Fruit fly (Drosophila melanogaster) whole organism, embryonic: Measurements from ENCODE around the gene SdhC.

Source experiments
- Blimp-1 ChIP-seq: fragments of 200-800 bp; sonication (Bioruptor generic); optimal IDR thresholded peaks from 3 replicates; lab custom pipeline; 2018; ENCODE audit warnings: missing biosample characterization, missing genetic modification characterization, mild to moderate bottlenecking, moderate library complexity, missing genetic modification reagents
- CG10209 ChIP-seq: fragments of 200-800 bp; sonication (Bioruptor generic); optimal IDR thresholded peaks from 3 replicates; lab custom pipeline; 2017; ENCODE audit warnings: missing biosample characterization, mild to moderate bottlenecking, missing genetic modification characterization, missing genetic modification reagents
- CG10431 ChIP-seq: fragments of 200-800 bp; sonication (Bioruptor generic); optimal IDR thresholded peaks from 3 replicates; lab custom pipeline; 2018; ENCODE audit warnings: missing biosample characterization, mild to moderate bottlenecking, missing genetic modification characterization
- CG11560 ChIP-seq: fragments of 200-800 bp; sonication (Bioruptor generic); IDR thresholded peaks from 3 replicates; pipeline ENCODE4 v1.3.6; 2022; ENCODE audit warnings: missing biosample characterization, missing genetic modification characterization
- CG1233 ChIP-seq: fragments of 200-800 bp; sonication (Bioruptor generic); optimal IDR thresholded peaks from 4 replicates; lab custom pipeline; 2018; ENCODE audit warnings: missing biosample characterization, mild to moderate bottlenecking, missing genetic modification characterization
- CG12391 ChIP-seq: fragments of 200-800 bp; sonication (Bioruptor generic); optimal IDR thresholded peaks from 3 replicates; lab custom pipeline; 2018; ENCODE audit warnings: missing biosample characterization, mild to moderate bottlenecking, missing genetic modification characterization, moderate library complexity
- CG12769 ChIP-seq: fragments of 200-800 bp; sonication (Bioruptor generic); optimal IDR thresholded peaks from 2 replicates; lab custom pipeline; 2019; ENCODE audit warnings: missing biosample characterization, mild to moderate bottlenecking, missing genetic modification characterization, moderate library complexity
- CG14441 ChIP-seq: fragments of 200-800 bp; sonication (Bioruptor generic); IDR thresholded peaks from 2 replicates; pipeline ENCODE4 v1.3.6; 2022; ENCODE audit warnings: missing biosample characterization, missing genetic modification characterization
- CG14667 ChIP-seq: fragments of 200-800 bp; sonication (Bioruptor generic); IDR thresholded peaks from 2 replicates; pipeline ENCODE4 v1.3.6; 2022; ENCODE audit warnings: missing biosample characterization, missing genetic modification characterization
- CG14860 ChIP-seq: fragments of 200-800 bp; sonication (Bioruptor generic); IDR thresholded peaks from 3 replicates; pipeline ENCODE4 v1.3.6; 2022; ENCODE audit warnings: missing biosample characterization, missing genetic modification characterization; ENCODE audit not compliant: partially characterized antibody
- CG17361 ChIP-seq: fragments of 200-800 bp; sonication (Bioruptor generic); IDR thresholded peaks from 3 replicates; pipeline ENCODE4 v1.3.6; 2022; ENCODE audit warnings: missing biosample characterization, missing genetic modification characterization
- CG1792 ChIP-seq: fragments of 200-800 bp; sonication (Bioruptor generic); optimal IDR thresholded peaks from 2 replicates; lab custom pipeline; 2016; ENCODE audit warnings: missing biosample characterization, missing genetic modification characterization
- CG2120 ChIP-seq: fragments of 200-800 bp; sonication (Bioruptor generic); optimal IDR thresholded peaks from 3 replicates; lab custom pipeline; 2016; ENCODE audit warnings: missing biosample characterization, missing genetic modification characterization
- CG4328 ChIP-seq: fragments of 200-800 bp; sonication (Bioruptor generic); optimal IDR thresholded peaks from 3 replicates; lab custom pipeline; 2017; ENCODE audit warnings: missing biosample characterization, missing genetic modification reagents, missing genetic modification characterization
- CG4424 ChIP-seq: fragments of 200-800 bp; sonication (Bioruptor generic); optimal IDR thresholded peaks from 3 replicates; lab custom pipeline; 2016; ENCODE audit warnings: missing biosample characterization, missing genetic modification characterization
- CG7745 ChIP-seq: fragments of 200-800 bp; sonication (Bioruptor generic); optimal IDR thresholded peaks from 2 replicates; lab custom pipeline; 2018; ENCODE audit warnings: missing biosample characterization, mild to moderate bottlenecking, missing genetic modification characterization, moderate library complexity
- CG7963 ChIP-seq: fragments of 200-800 bp; sonication (Bioruptor generic); IDR thresholded peaks from 3 replicates; pipeline ENCODE4 v1.3.6; 2022; ENCODE audit warnings: missing biosample characterization, missing genetic modification characterization; ENCODE audit not compliant: partially characterized antibody
- CG8924 ChIP-seq: fragments of 200-800 bp; optimal IDR thresholded peaks from 3 replicates; lab custom pipeline; 2019; ENCODE audit warnings: missing biosample characterization, mild to moderate bottlenecking, missing genetic modification characterization, moderate library complexity
- CG9215 ChIP-seq: fragments of 200-800 bp; sonication (Bioruptor generic); IDR thresholded peaks from 2 replicates; pipeline ENCODE4 v1.3.6; 2022; ENCODE audit warnings: missing biosample characterization, missing genetic modification characterization
- CrebB ChIP-seq: fragments of 200-800 bp; sonication (Bioruptor generic); optimal IDR thresholded peaks from 3 replicates; lab custom pipeline; 2018; ENCODE audit warnings: missing biosample characterization, mild to moderate bottlenecking, missing genetic modification characterization
- E2f1 ChIP-seq: fragments of 200-800 bp; sonication (Bioruptor generic); IDR thresholded peaks from 2 replicates; pipeline ENCODE4 v1.3.6; 2022; ENCODE audit warnings: missing biosample characterization, missing genetic modification characterization
- Eip74EF ChIP-seq, 2 experiments: fragments of 200-800 bp in 1 of 2; fragments of >200 bp in 1 of 2; sonication (Bioruptor generic) in 1 of 2; optimal IDR thresholded peaks; 2 replicates each; lab custom pipeline; 2017 to 2019; ENCODE audit warnings: missing biosample characterization in 2 of 2, missing genetic modification characterization in 2 of 2, mild to moderate bottlenecking in 1 of 2, moderate library complexity in 1 of 2
- H2.0 ChIP-seq: fragments of 200-800 bp; sonication (Bioruptor generic); IDR thresholded peaks from 2 replicates; pipeline ENCODE4 v1.3.6; 2022; ENCODE audit warnings: missing biosample characterization, missing genetic modification characterization
- Hr78 ChIP-seq, 2 experiments: fragments of 200-800 bp in 1 of 2; fragments of >200 bp in 1 of 2; sonication (Bioruptor generic) in 1 of 2; optimal IDR thresholded peaks; 2 replicates each; lab custom pipeline; 2017 to 2019; ENCODE audit warnings: missing biosample characterization in 2 of 2, missing genetic modification characterization in 2 of 2, mild to moderate bottlenecking in 1 of 2, moderate library complexity in 1 of 2
- Hsf ChIP-seq: fragments of 200-800 bp; sonication (Bioruptor generic); optimal IDR thresholded peaks from 3 replicates; lab custom pipeline; 2016; ENCODE audit warnings: missing biosample characterization, missing genetic modification characterization
- Kr ChIP-seq: fragments of 200-800 bp; sonication (Bioruptor generic); optimal IDR thresholded peaks from 2 replicates; lab custom pipeline; 2017; ENCODE audit warnings: missing biosample characterization, mild to moderate bottlenecking, missing genetic modification characterization
- Optix ChIP-seq: fragments of 200-800 bp; sonication (Bioruptor generic); IDR thresholded peaks from 3 replicates; pipeline ENCODE4 v1.3.6; 2022; ENCODE audit warnings: missing biosample characterization, missing genetic modification characterization
- Sin3A ChIP-seq: fragments of >200 bp; optimal IDR thresholded peaks from 2 replicates; lab custom pipeline; 2018
- Sry-β ChIP-seq: fragments of 200-800 bp; sonication (Bioruptor generic); optimal IDR thresholded peaks from 2 replicates; lab custom pipeline; 2018; ENCODE audit warnings: missing biosample characterization, mild to moderate bottlenecking, missing genetic modification characterization, moderate library complexity
- Vsx1 ChIP-seq: fragments of 200-800 bp; sonication (Bioruptor generic); optimal IDR thresholded peaks from 2 replicates; lab custom pipeline; 2017; ENCODE audit warnings: missing biosample characterization, mild to moderate bottlenecking, missing genetic modification characterization, missing genetic modification reagents
- Xrp1 ChIP-seq: fragments of 200-800 bp; sonication (Bioruptor generic); IDR thresholded peaks from 2 replicates; pipeline ENCODE4 v1.3.6; 2022; ENCODE audit warnings: missing biosample characterization, missing genetic modification characterization
- chm ChIP-seq: fragments of 200-800 bp; sonication (Bioruptor generic); IDR thresholded peaks from 2 replicates; pipeline ENCODE4 v1.3.6; 2022; ENCODE audit warnings: missing biosample characterization, missing genetic modification characterization
- chn ChIP-seq: fragments of 200-800 bp; sonication (Bioruptor generic); optimal IDR thresholded peaks from 2 replicates; lab custom pipeline; 2016; ENCODE audit warnings: missing biosample characterization, missing genetic modification characterization
- crc ChIP-seq: fragments of 200-800 bp; sonication (Bioruptor generic); optimal IDR thresholded peaks from 2 replicates; lab custom pipeline; 2016; ENCODE audit warnings: missing biosample characterization, missing genetic modification characterization
- croc ChIP-seq: fragments of 200-800 bp; sonication (Bioruptor generic); conservative IDR thresholded peaks from 3 replicates; pipeline ENCODE4 v1.3.6; 2022; ENCODE audit warnings: missing biosample characterization, missing genetic modification characterization
- crp ChIP-seq, 2 experiments: fragments of 200-800 bp; sonication (Bioruptor generic); optimal IDR thresholded peaks; 2 replicates in 1 of 2; 3 replicates in 1 of 2; lab custom pipeline; 2017; ENCODE audit warnings: missing biosample characterization in 2 of 2, missing genetic modification characterization in 2 of 2, mild to moderate bottlenecking in 1 of 2, moderate library complexity in 1 of 2
- dmrt11E ChIP-seq: fragments of 200-800 bp; sonication (Bioruptor generic); optimal IDR thresholded peaks from 3 replicates; lab custom pipeline; 2018; ENCODE audit warnings: missing biosample characterization, mild to moderate bottlenecking, missing genetic modification characterization, moderate library complexity
- exex ChIP-seq: fragments of 200-800 bp; sonication (Bioruptor generic); optimal IDR thresholded peaks from 4 replicates; lab custom pipeline; 2018; ENCODE audit warnings: missing biosample characterization, mild to moderate bottlenecking, missing genetic modification characterization, moderate library complexity
- lab ChIP-seq: fragments of 200-800 bp; sonication (Bioruptor generic); optimal IDR thresholded peaks from 3 replicates; lab custom pipeline; 2017; ENCODE audit warnings: missing biosample characterization, missing genetic modification characterization, mild to moderate bottlenecking, moderate library complexity, missing genetic modification reagents
- lilli ChIP-seq: fragments of 200-800 bp; sonication (Bioruptor generic); optimal IDR thresholded peaks from 3 replicates; lab custom pipeline; 2016; ENCODE audit warnings: missing biosample characterization, missing genetic modification characterization
- lola ChIP-seq, 3 experiments: fragments of >200 bp in 2 of 3; fragments of 200-800 bp in 1 of 3; sonication (Bioruptor generic) in 1 of 3; optimal IDR thresholded peaks; 2 replicates each; lab custom pipeline; 2017 to 2019; ENCODE audit warnings: missing biosample characterization in 3 of 3, missing genetic modification characterization in 3 of 3, mild to moderate bottlenecking in 1 of 3, moderate library complexity in 1 of 3
- mld ChIP-seq: fragments of 200-800 bp; sonication (Bioruptor generic); IDR thresholded peaks from 3 replicates; pipeline ENCODE4 v1.3.6; 2022; ENCODE audit warnings: missing biosample characterization, missing genetic modification characterization; ENCODE audit not compliant: partially characterized antibody
- oc ChIP-seq: fragments of 200-800 bp; sonication (Bioruptor generic); optimal IDR thresholded peaks from 2 replicates; lab custom pipeline; 2018; ENCODE audit warnings: missing biosample characterization, mild to moderate bottlenecking, missing genetic modification characterization, moderate library complexity
- odd ChIP-seq: fragments of 200-800 bp; sonication (Bioruptor generic); optimal IDR thresholded peaks from 2 replicates; lab custom pipeline; 2017; ENCODE audit warnings: missing biosample characterization, mild to moderate bottlenecking, missing genetic modification characterization
- psq ChIP-seq: fragments of 200-800 bp; sonication (Bioruptor generic); optimal IDR thresholded peaks from 2 replicates; lab custom pipeline; 2017; ENCODE audit warnings: missing biosample characterization, missing genetic modification characterization
- slbo ChIP-seq: fragments of 200-800 bp; sonication (Bioruptor generic); IDR thresholded peaks from 2 replicates; pipeline ENCODE4 v1.3.6; 2022; ENCODE audit warnings: missing biosample characterization, missing genetic modification characterization
- tgo ChIP-seq: fragments of 200-800 bp; sonication (Bioruptor generic); IDR thresholded peaks from 3 replicates; pipeline ENCODE4 v1.3.6; 2022; ENCODE audit warnings: missing biosample characterization, missing genetic modification characterization
- unc-4 ChIP-seq: fragments of 200-800 bp; sonication (Bioruptor generic); IDR thresholded peaks from 2 replicates; pipeline ENCODE4 v1.3.6; 2022; ENCODE audit warnings: missing biosample characterization, missing genetic modification characterization; ENCODE audit not compliant: partially characterized antibody
- zfh2 ChIP-seq: fragments of 200-800 bp; sonication (Bioruptor generic); optimal IDR thresholded peaks from 2 replicates; lab custom pipeline; 2016; ENCODE audit warnings: missing biosample characterization, missing genetic modification characterization

The SdhC gene

dm6 chr3R:11216156-11216630 lies 6.5 kb upstream of the SdhC start, which contains the start of the genes RpS25 and CG4820 (continued):
- TF ChIP-seq CrebB (tag; lab: Kevin White, UChicago), result peak; percentile 97
- TF ChIP-seq CG8924 (tag; lab: Kevin White, UChicago), result peak; percentile 87
- peak; percentile 69; the same call in 1 of the 3 replicates for TF ChIP-seq CG7963 (GFP tag; lab: Robert Waterston, UW)
- TF ChIP-seq Sry-β (GFP tag; lab: Kevin White, UChicago), result peak; percentile 69
- peak; percentile 87 for TF ChIP-seq CG10431
- TF ChIP-seq CG9215 (GFP tag; lab: Robert Waterston, UW), result peak; percentile 65
- peak; percentile 90 for TF ChIP-seq Vsx1
- peak; percentile 77 for TF ChIP-seq CG14860 (GFP tag; lab: Robert Waterston, UW)
- peak; percentile 48; the same call in 1 of the 2 replicates for TF ChIP-seq Xrp1 (GFP tag; lab: Robert Waterston, UW)
- TF ChIP-seq zfh2, result peak; percentile 70
- TF ChIP-seq crp (GFP tag; optimal IDR thresholded peaks at IDR 0.05; lab: Kevin White, UChicago), result peak in 1 of 2 experiments; percentile 66
- peak; percentile 85 for TF ChIP-seq dmrt11E
- TF ChIP-seq Sin3A (lab: Kevin White, UChicago), result peak; percentile 96
- TF ChIP-seq CG7745 (tag; lab: Kevin White, UChicago), result peak; percentile 39
- peak in 1 of 2 experiments; percentile 27 for TF ChIP-seq Hr78 (GFP tag; optimal IDR thresholded peaks at IDR 0.05; lab: Kevin White, UChicago)
- TF ChIP-seq croc (GFP tag; lab: Robert Waterston, UW), result peak; percentile 77
- TF ChIP-seq mld (GFP tag; lab: Robert Waterston, UW), result peak; percentile 65; the same call in 1 of the 3 replicates
- peak in 1 of 2 experiments; percentile 84 for TF ChIP-seq Eip74EF (GFP tag; optimal IDR thresholded peaks at IDR 0.05; lab: Kevin White, UChicago)
- peak; percentile 72 for TF ChIP-seq chn (GFP tag; lab: Kevin White, UChicago)
- TF ChIP-seq psq, result peak; percentile 75
- TF ChIP-seq Optix (GFP tag; lab: Robert Waterston, UW), result peak; percentile 81
- TF ChIP-seq CG1233 (GFP tag; lab: Kevin White, UChicago), result peak; percentile 94
- TF ChIP-seq H2.0, result peak; percentile 84
- peak; percentile 94 for TF ChIP-seq odd (GFP tag; lab: Kevin White, UChicago)
- TF ChIP-seq CG17361 (GFP tag; lab: Robert Waterston, UW), result peak; percentile 88
- peak; percentile 78 for TF ChIP-seq E2f1 (GFP tag; lab: Robert Waterston, UW)
- TF ChIP-seq CG14667 (GFP tag; lab: Robert Waterston, UW), result peak; percentile 65; the same call in 1 of the 2 replicates
- peak; percentile 92 for TF ChIP-seq Hsf
- TF ChIP-seq lilli (GFP tag; lab: Kevin White, UChicago), result peak; percentile 84
- TF ChIP-seq exex (tag; lab: Kevin White, UChicago), result peak; percentile 69
- peak; percentile 54; the same call in 2 of the 3 replicates for TF ChIP-seq CG11560 (tag; lab: Robert Waterston, UW)
- TF ChIP-seq CG4424 (GFP tag; lab: Kevin White, UChicago), result peak; percentile 92
- TF ChIP-seq CG1792 (GFP tag; lab: Kevin White, UChicago), result peak; percentile 84
- TF ChIP-seq CG10209 (GFP tag; lab: Kevin White, UChicago), result peak; percentile 93
- TF ChIP-seq oc (tag; lab: Kevin White, UChicago), result peak; percentile 63
- peak; percentile 86 for TF ChIP-seq slbo
- peak; percentile 88 for TF ChIP-seq crc (GFP tag; lab: Kevin White, UChicago)
- TF ChIP-seq lola (GFP tag; optimal IDR thresholded peaks at IDR 0.05; lab: Kevin White, UChicago), result peak in 1 of 3 experiments; percentile 76
- TF ChIP-seq Kr (GFP tag; lab: Kevin White, UChicago), result peak; percentile 72
- TF ChIP-seq unc-4 (GFP tag; lab: Robert Waterston, UW), result peak; percentile 93
- peak; percentile 73 for TF ChIP-seq Blimp-1 (GFP tag; lab: Kevin White, UChicago)
- TF ChIP-seq CG12769 (tag; lab: Kevin White, UChicago), result peak; percentile 93
- peak; percentile 90 for TF ChIP-seq chm (GFP tag; lab: Robert Waterston, UW)
- peak; percentile 75 for TF ChIP-seq CG14441
- peak; percentile 97 for TF ChIP-seq lab (GFP tag; lab: Kevin White, UChicago)
- TF ChIP-seq CG4328 (GFP tag; lab: Kevin White, UChicago), result peak; percentile 94
- peak; percentile 88 for TF ChIP-seq tgo (GFP tag; lab: Robert Waterston, UW)
- TF ChIP-seq CG12391, result peak; percentile 92
- peak; percentile 78 for TF ChIP-seq CG2120 (GFP tag; lab: Kevin White, UChicago)
